Fruit fly (Drosophila melanogaster): ENCODE results near the gene Spn77Bb.

DNA sequence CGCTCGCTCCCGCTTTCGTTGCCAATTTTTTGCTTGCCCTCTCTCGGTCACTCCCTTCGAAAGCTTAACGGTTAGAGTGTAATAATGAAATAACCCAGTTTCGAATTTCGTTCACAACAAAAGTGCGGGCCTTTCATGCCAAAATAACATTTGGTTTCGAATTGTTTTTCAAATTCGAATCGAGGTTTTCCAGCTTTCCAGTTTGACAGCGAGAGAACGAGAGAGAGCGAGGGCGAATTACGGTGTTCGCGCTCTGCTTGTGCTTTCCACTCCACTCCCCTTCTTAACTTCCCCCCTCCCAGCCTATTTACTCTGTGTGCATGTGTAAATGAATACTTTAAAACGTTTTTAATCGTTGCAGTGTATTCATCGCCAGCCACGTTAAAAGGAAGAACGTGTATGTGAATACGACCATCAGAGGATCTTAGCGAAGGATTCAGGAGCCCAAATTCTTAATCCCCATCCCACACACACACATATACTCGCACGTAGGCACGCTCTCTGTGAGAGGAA is 27.9 kb downstream of the Spn77Bb start:
- no peak for TF ChIP-seq CG8478 (optimal IDR thresholded peaks at IDR 0.05)
- no peak for TF ChIP-seq CTCF (optimal IDR thresholded peaks at IDR 0.05)

Measured in S2 (cell line).